Worm (Caenorhabditis elegans) whole organism, late embryonic: ENCODE results near the gene C15B12.8.

ENCODE experiments used
- ceh-2 ChIP-seq: sonication (generic microtip); optimal IDR thresholded peaks from 2 replicates; lab custom pipeline; 2016; ENCODE audit warnings: missing genotype, missing genetic modification characterization, missing compliant biosample characterization
- ceh-9 ChIP-seq: sonication (generic microtip); optimal IDR thresholded peaks from 2 replicates; lab custom pipeline; 2016; ENCODE audit warnings: mild to moderate bottlenecking, missing genetic modification characterization, inconsistent platforms, missing compliant biosample characterization
- dve-1 ChIP-seq: sonication (generic microtip); optimal IDR thresholded peaks from 2 replicates; lab custom pipeline; 2017; ENCODE audit warnings: antibody characterized with exemption, mild to moderate bottlenecking, missing genetic modification characterization, missing compliant biosample characterization
- elt-4 ChIP-seq: sonication (generic microtip); optimal IDR thresholded peaks from 2 replicates; lab custom pipeline; 2016; ENCODE audit warnings: missing genetic modification characterization, missing compliant biosample characterization
- pha-4 ChIP-seq: fragments of 150-350 bp; optimal IDR thresholded peaks from 2 replicates; lab custom pipeline; 2018; ENCODE audit warnings: missing biosample characterization, missing genetic modification reagents, missing genetic modification characterization
- pqm-1 ChIP-seq: sonication (generic microtip); optimal IDR thresholded peaks from 2 replicates; lab custom pipeline; 2016; ENCODE audit warnings: missing genetic modification characterization, missing compliant biosample characterization
- ref-2 ChIP-seq: sonication (generic microtip); optimal IDR thresholded peaks from 2 replicates; lab custom pipeline; 2016; ENCODE audit warnings: missing genetic modification characterization, missing compliant biosample characterization
- sox-2 ChIP-seq: fragments of 200-800 bp; sonication (Bioruptor generic); IDR thresholded peaks from 2 replicates; pipeline ENCODE4 v1.3.6; 2022; ENCODE audit warnings: missing genetic modification reagents, missing genetic modification characterization, missing compliant biosample characterization

DNA sequence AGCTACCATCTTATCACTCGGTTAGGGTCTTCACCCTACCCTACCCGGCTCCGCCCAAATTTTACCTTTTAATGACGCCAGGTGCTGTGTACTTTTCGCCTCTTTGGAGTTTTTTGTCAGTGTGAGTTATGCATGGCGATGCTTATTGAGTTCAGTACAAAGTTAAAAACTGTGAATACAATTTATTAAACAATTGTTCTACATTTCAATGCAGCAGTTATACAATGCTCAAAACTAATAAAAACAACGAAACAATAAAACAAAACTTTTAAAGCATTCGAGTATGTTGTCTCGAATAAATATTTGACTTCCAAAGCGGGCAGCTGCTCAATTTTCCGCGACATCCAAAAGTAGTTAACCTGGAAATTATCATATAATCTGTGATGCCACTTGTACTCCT, 43.6 kb upstream of the C15B12.8 start, which contains the start of gene ctsa-2:
- TF ChIP-seq pha-4 (no peak), ceh-9 (no peak), pqm-1 (tag; lab: Kevin White, UChicago) (no peak), sox-2 (GFP tag; lab: Robert Waterston, UW) (no peak), dve-1 (tag; lab: Kevin White, UChicago) (no peak), ref-2 (tag; lab: Kevin White, UChicago) (no peak), ceh-2 (tag; lab: Kevin White, UChicago) (no peak), elt-4 (tag; lab: Kevin White, UChicago) (no peak)
